Worm (Caenorhabditis elegans) whole organism, L4 larva: Measurements from ENCODE around the gene Y24D9A.7.

ENCODE experiments used
- D1046.2 ChIP-seq: fragments of 200-800 bp; sonication (Bioruptor generic); IDR thresholded peaks from 2 replicates; pipeline ENCODE4 v1.3.6; 2022; ENCODE audit warnings: missing genetic modification characterization, missing compliant biosample characterization
- F49E8.2 ChIP-seq: sonication (generic microtip); optimal IDR thresholded peaks from 2 replicates; lab custom pipeline; 2016; ENCODE audit warnings: missing compliant biosample characterization, mild to moderate bottlenecking, missing genetic modification characterization, borderline replicate concordance
- R02D3.7 ChIP-seq: fragments of 150-350 bp; sonication (generic microtip); optimal IDR thresholded peaks from 3 replicates; lab custom pipeline; 2014; ENCODE audit warnings: missing biosample characterization, missing genetic modification characterization
- T20F7.1 ChIP-seq: fragments of 200-800 bp; sonication (Bioruptor generic); optimal IDR thresholded peaks from 2 replicates; lab custom pipeline; 2018; ENCODE audit warnings: mild to moderate bottlenecking, missing genetic modification characterization, missing compliant biosample characterization
- T26A8.4 ChIP-seq: fragments of 200-800 bp; sonication (Bioruptor generic); IDR thresholded peaks from 2 replicates; pipeline ENCODE4 v1.3.6; 2022; ENCODE audit warnings: missing genetic modification characterization, missing compliant biosample characterization
- Y48G9A.11 ChIP-seq: fragments of 200-800 bp; sonication (Bioruptor generic); IDR thresholded peaks from 2 replicates; pipeline ENCODE4 v1.3.6; 2022; ENCODE audit warnings: missing genetic modification reagents, missing genetic modification characterization, missing compliant biosample characterization
- Y75B8A.6 ChIP-seq: fragments of 200-800 bp; sonication (Bioruptor generic); IDR thresholded peaks from 2 replicates; pipeline ENCODE4 v1.3.6; 2022; ENCODE audit warnings: missing genetic modification reagents, missing genetic modification characterization, missing compliant biosample characterization
- ZK546.5 ChIP-seq, 2 experiments: sonication (generic microtip); optimal IDR thresholded peaks; 2 replicates each; lab custom pipeline; 2017; ENCODE audit warnings: missing biosample characterization in 2 of 2, missing genetic modification characterization in 2 of 2
- aha-1 ChIP-seq: fragments of 150-350 bp; peaks from one replicate; lab custom pipeline; 2014; ENCODE audit warnings: missing biosample characterization, missing genetic modification characterization
- ama-1 ChIP-seq: fragments of 150-350 bp; optimal IDR thresholded peaks from 2 replicates; lab custom pipeline; 2014; ENCODE audit warnings: inconsistent platforms, mixed read lengths
- ceh-44 ChIP-seq: fragments of 200-800 bp; sonication (Bioruptor generic); IDR thresholded peaks from 2 replicates; pipeline ENCODE4 v1.3.6; 2022; ENCODE audit warnings: missing genetic modification reagents, missing genetic modification characterization, missing compliant biosample characterization
- ceh-82 ChIP-seq: sonication (generic microtip); optimal IDR thresholded peaks from 2 replicates; lab custom pipeline; 2017; ENCODE audit warnings: missing biosample characterization, missing genetic modification characterization
- daf-16 ChIP-seq, 3 experiments: sonication (generic microtip); optimal IDR thresholded peaks; 2 replicates each; lab custom pipeline; 2016 to 2017; ENCODE audit warnings: missing genetic modification characterization in 3 of 3, missing genetic modification reagents in 3 of 3, mild to moderate bottlenecking in 2 of 3, missing compliant biosample characterization in 2 of 3, missing biosample characterization in 1 of 3, moderate library complexity in 1 of 3
- dmd-6 ChIP-seq: fragments of 200-800 bp; sonication (Bioruptor generic); IDR thresholded peaks from 2 replicates; pipeline ENCODE4 v1.3.6; 2022; ENCODE audit warnings: missing genetic modification reagents, missing genetic modification characterization, missing compliant biosample characterization
- dve-1 ChIP-seq: sonication (generic microtip); optimal IDR thresholded peaks from 2 replicates; lab custom pipeline; 2017; ENCODE audit warnings: antibody characterized with exemption, mild to moderate bottlenecking, missing genetic modification characterization, missing compliant biosample characterization; ENCODE audit not compliant: insufficient read depth
- egl-27 ChIP-seq: sonication (generic microtip); optimal IDR thresholded peaks from 3 replicates; lab custom pipeline; 2017; ENCODE audit warnings: missing biosample characterization, missing genetic modification reagents, missing genetic modification characterization
- fkh-10 ChIP-seq: fragments of 150-350 bp; optimal IDR thresholded peaks from 2 replicates; lab custom pipeline; 2014; ENCODE audit warnings: missing biosample characterization, missing genetic modification reagents, missing genetic modification characterization
- gei-8 ChIP-seq: fragments of 200-800 bp; sonication (Bioruptor generic); optimal IDR thresholded peaks from 2 replicates; lab custom pipeline; 2018; ENCODE audit warnings: mild to moderate bottlenecking, missing genetic modification characterization, missing compliant biosample characterization
- hif-1 ChIP-seq, 2 experiments: sonication (generic microtip); optimal IDR thresholded peaks; 2 replicates each; lab custom pipeline; 2016 to 2017; ENCODE audit warnings: missing compliant biosample characterization in 2 of 2, missing genetic modification characterization in 2 of 2, missing genetic modification reagents in 2 of 2, missing genotype in 2 of 2, mild to moderate bottlenecking in 1 of 2
- hlh-11 ChIP-seq: fragments of 200-800 bp; sonication (Bioruptor generic); optimal IDR thresholded peaks from 2 replicates; lab custom pipeline; 2018; ENCODE audit warnings: mild to moderate bottlenecking, missing genetic modification characterization, missing compliant biosample characterization
- lim-7 ChIP-seq: fragments of 200-800 bp; sonication (Bioruptor generic); IDR thresholded peaks from 2 replicates; pipeline ENCODE4 v1.3.6; 2022; ENCODE audit warnings: missing genetic modification characterization, missing compliant biosample characterization
- lin-38 ChIP-seq: fragments of 200-800 bp; sonication (Bioruptor generic); IDR thresholded peaks from 2 replicates; pipeline ENCODE4 v1.3.6; 2022; ENCODE audit warnings: missing genetic modification reagents, missing genetic modification characterization, missing compliant biosample characterization
- lsy-2 ChIP-seq, 2 experiments: fragments of 150-350 bp in 1 of 2; sonication (generic microtip) in 1 of 2; optimal IDR thresholded peaks; 2 replicates each; lab custom pipeline; 2014 to 2017; ENCODE audit warnings: missing biosample characterization in 2 of 2, missing genetic modification characterization in 2 of 2
- mep-1 ChIP-seq: fragments of 150-350 bp; sonication (generic microtip); optimal IDR thresholded peaks from 3 replicates; lab custom pipeline; 2014; ENCODE audit warnings: missing biosample characterization, missing genetic modification characterization
- mes-2 ChIP-seq: sonication (generic microtip); optimal IDR thresholded peaks from 2 replicates; lab custom pipeline; 2016; ENCODE audit warnings: missing genotype, mild to moderate bottlenecking, missing genetic modification characterization, missing compliant biosample characterization; ENCODE audit not compliant: poor library complexity, severe bottlenecking
- nhr-102 ChIP-seq: sonication (generic microtip); optimal IDR thresholded peaks from 2 replicates; lab custom pipeline; 2016; ENCODE audit warnings: mild to moderate bottlenecking, missing genetic modification characterization, moderate library complexity, missing compliant biosample characterization
- nhr-11 ChIP-seq: fragments of 150-350 bp; optimal IDR thresholded peaks from 2 replicates; lab custom pipeline; 2014; ENCODE audit warnings: missing biosample characterization, missing genetic modification characterization
- nhr-28 ChIP-seq: fragments of 150-350 bp; optimal IDR thresholded peaks from 2 replicates; lab custom pipeline; 2014; ENCODE audit warnings: missing biosample characterization, missing genetic modification characterization
- nhr-41 ChIP-seq: fragments of 200-800 bp; sonication (Bioruptor generic); IDR thresholded peaks from 2 replicates; pipeline ENCODE4 v1.3.6; 2022; ENCODE audit warnings: missing genetic modification reagents, missing genetic modification characterization, missing compliant biosample characterization
- nhr-42 ChIP-seq: fragments of 200-800 bp; sonication (Bioruptor generic); IDR thresholded peaks from 2 replicates; pipeline ENCODE4 v1.3.6; 2022; ENCODE audit warnings: missing genetic modification characterization, missing compliant biosample characterization
- nhr-48 ChIP-seq: sonication (generic microtip); optimal IDR thresholded peaks from 2 replicates; lab custom pipeline; 2016; ENCODE audit warnings: mild to moderate bottlenecking, missing genetic modification characterization, missing compliant biosample characterization
- nhr-6 ChIP-seq: fragments of 150-350 bp; optimal IDR thresholded peaks from 2 replicates; lab custom pipeline; 2014; ENCODE audit warnings: missing biosample characterization, missing genetic modification characterization
- nhr-77 ChIP-seq: fragments of 150-350 bp; optimal IDR thresholded peaks from 2 replicates; lab custom pipeline; 2014; ENCODE audit warnings: missing biosample characterization, missing genetic modification characterization
- php-3 ChIP-seq: fragments of 200-800 bp; sonication (Bioruptor generic); IDR thresholded peaks from 2 replicates; pipeline ENCODE4 v1.3.6; 2022; ENCODE audit warnings: missing genetic modification reagents, missing genetic modification characterization, missing compliant biosample characterization
- pqm-1 ChIP-seq: sonication (generic microtip); optimal IDR thresholded peaks from 2 replicates; lab custom pipeline; 2017; ENCODE audit warnings: missing biosample characterization, missing genetic modification characterization
- snpc-1.2 ChIP-seq: fragments of 200-800 bp; sonication (Bioruptor generic); IDR thresholded peaks from 2 replicates; pipeline ENCODE4 v1.3.6; 2022; ENCODE audit warnings: missing genetic modification reagents, missing genetic modification characterization, missing compliant biosample characterization
- spr-1 ChIP-seq: sonication (generic microtip); optimal IDR thresholded peaks from 2 replicates; lab custom pipeline; 2016; ENCODE audit warnings: mild to moderate bottlenecking, missing genetic modification characterization, missing compliant biosample characterization
- spr-3 ChIP-seq: fragments of 200-800 bp; sonication (Bioruptor generic); optimal IDR thresholded peaks from 2 replicates; lab custom pipeline; 2018; ENCODE audit warnings: mild to moderate bottlenecking, missing genetic modification characterization, missing compliant biosample characterization
- tag-97 ChIP-seq: fragments of 200-800 bp; sonication (Bioruptor generic); IDR thresholded peaks from 2 replicates; pipeline ENCODE4 v1.3.6; 2022; ENCODE audit warnings: missing genetic modification characterization, missing compliant biosample characterization
- tra-1 ChIP-seq: fragments of 200-800 bp; sonication (Bioruptor generic); IDR thresholded peaks from 2 replicates; pipeline ENCODE4 v1.3.6; 2022; ENCODE audit warnings: missing genetic modification reagents, missing genetic modification characterization, missing compliant biosample characterization
- unc-130 ChIP-seq: sonication (generic microtip); optimal IDR thresholded peaks from 2 replicates; lab custom pipeline; 2016; ENCODE audit warnings: missing genetic modification reagents, missing genetic modification characterization, missing compliant biosample characterization
- unc-62 ChIP-seq, 3 experiments: fragments of 150-350 bp in 1 of 3; sonication (generic microtip); optimal IDR thresholded peaks in 2 of 3; peaks in 1 of 3; 1 replicate in 1 of 3; 2 replicates in 2 of 3; lab custom pipeline; 2014 to 2017; ENCODE audit warnings: missing biosample characterization in 3 of 3, missing genetic modification characterization in 3 of 3, missing genetic modification reagents in 3 of 3, missing genotype in 1 of 3
- zfp-2 ChIP-seq: sonication (generic microtip); optimal IDR thresholded peaks from 2 replicates; lab custom pipeline; 2016; ENCODE audit warnings: mild to moderate bottlenecking, missing genetic modification characterization, missing compliant biosample characterization
- ztf-7 ChIP-seq: fragments of 150-350 bp; optimal IDR thresholded peaks from 2 replicates; lab custom pipeline; 2014; ENCODE audit warnings: missing biosample characterization, missing genetic modification characterization

The Y24D9A.7 gene

DNA sequence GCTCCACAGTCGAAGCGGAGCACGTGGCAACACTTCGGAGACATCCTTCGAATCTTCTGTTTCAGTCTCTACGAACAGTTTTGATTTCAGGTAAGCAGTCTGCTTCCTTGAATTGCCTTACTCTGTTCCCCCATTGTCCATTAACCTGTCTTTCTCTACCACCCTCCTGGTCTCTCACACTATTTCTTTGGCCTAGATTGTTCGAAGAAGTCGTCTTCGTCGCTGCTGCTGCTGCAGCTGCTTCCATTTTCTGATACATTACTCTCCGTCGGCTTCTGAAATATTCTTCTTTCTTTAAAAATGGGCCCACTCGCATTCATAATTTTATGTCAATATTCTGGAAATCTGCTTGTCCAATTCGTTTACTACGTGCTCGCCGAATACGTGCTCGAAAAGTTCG lies 46.6 kb upstream of the Y24D9A.7 start, which contains the start of gene R08C7.1:
Gene R08C7.1, plus strand, starts transcription at position 301 of the 400 bp plus-strand sequence.
- TF ChIP-seq R02D3.7 (tag; lab: Kevin White, UChicago) (no peak), hif-1 (tag; optimal IDR thresholded peaks at IDR 0.05; lab: Kevin White, UChicago) (no peak), egl-27 (tag; lab: Kevin White, UChicago) (no peak), F49E8.2 (tag; lab: Kevin White, UChicago) (no peak), spr-1 (no peak), unc-62 (GFP tag; optimal IDR thresholded peaks at IDR 0.05 in 1 of 2; lab: Kevin White, UChicago) (no peak), unc-62 (tag; optimal IDR thresholded peaks at IDR 0.05; lab: Kevin White, UChicago) (no peak), unc-130 (GFP tag; lab: Kevin White, UChicago) (no peak), ceh-82 (no peak), lim-7 (GFP tag; lab: Robert Waterston, UW) (no peak), daf-16 (GFP tag; optimal IDR thresholded peaks at IDR 0.05; lab: Kevin White, UChicago) (no peak), daf-16 (tag; optimal IDR thresholded peaks at IDR 0.05; lab: Kevin White, UChicago) (no peak), T20F7.1 (GFP tag; lab: Kevin White, UChicago) (no peak), mes-2 (tag; lab: Kevin White, UChicago) (no peak), nhr-6 (tag; lab: Kevin White, UChicago) (no peak), ztf-7 (tag; lab: Kevin White, UChicago) (no peak), aha-1 (tag; lab: Kevin White, UChicago) (no peak)

DNA sequence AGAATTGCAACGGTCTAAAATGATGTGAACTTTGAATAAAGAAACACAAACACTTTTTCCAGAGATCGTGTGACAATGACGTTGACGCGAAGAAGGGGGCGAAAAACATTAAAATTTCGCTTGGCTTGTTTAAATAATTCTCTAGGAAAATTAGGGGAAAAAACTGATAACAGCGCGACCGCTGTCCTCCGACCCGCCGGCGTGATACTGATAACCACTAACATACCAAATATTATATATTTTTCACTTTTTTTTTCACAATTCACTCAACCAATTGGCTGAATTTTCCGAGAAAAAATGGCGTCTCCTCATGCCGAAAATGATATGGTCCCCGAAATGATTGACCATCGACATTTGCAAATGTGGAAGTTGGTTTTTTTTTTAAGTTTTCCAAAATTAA lies 44.9 kb upstream of the Y24D9A.7 start:
- TF ChIP-seq spr-1 (peak; percentile 31), daf-16 (GFP tag; optimal IDR thresholded peaks at IDR 0.05; lab: Kevin White, UChicago) (peak in 1 of 2 experiments; percentile 53), daf-16 (tag; optimal IDR thresholded peaks at IDR 0.05; lab: Kevin White, UChicago) (peak; percentile 64), Y75B8A.6 (GFP tag; lab: Robert Waterston, UW) (0 out of 2 replicates have a peak, but pooled peaks have one; percentile 55), unc-130 (GFP tag; lab: Kevin White, UChicago) (peak; percentile 23), php-3 (GFP tag; lab: Robert Waterston, UW) (0 out of 2 replicates have a peak, but pooled peaks have one; percentile 20), nhr-11 (tag; lab: Kevin White, UChicago) (no peak), dmd-6 (peak; percentile 56; the same call in 1 of the 2 replicates), T26A8.4 (peak; percentile 53), nhr-28 (tag; lab: Kevin White, UChicago) (peak; percentile 49), snpc-1.2 (peak; percentile 27; the same call in 1 of the 2 replicates), D1046.2 (GFP tag; lab: Robert Waterston, UW) (0 out of 2 replicates have a peak, but pooled peaks have one; percentile 6), nhr-42 (GFP tag; lab: Robert Waterston, UW) (no peak), aha-1 (tag; lab: Kevin White, UChicago) (peak; percentile 25), nhr-102 (tag; lab: Kevin White, UChicago) (peak; percentile 47), lim-7 (GFP tag; lab: Robert Waterston, UW) (0 out of 2 replicates have a peak, but pooled peaks have one; percentile 46), nhr-48 (tag; lab: Kevin White, UChicago) (peak; percentile 3), Y48G9A.11 (GFP tag; lab: Robert Waterston, UW) (peak; percentile 44; the same call in 1 of the 2 replicates), spr-3 (GFP tag; lab: Kevin White, UChicago) (no peak), fkh-10 (GFP tag; lab: Kevin White, UChicago) (no peak), hlh-11 (tag; lab: Kevin White, UChicago) (peak; percentile 68), tra-1 (GFP tag; lab: Robert Waterston, UW) (0 out of 2 replicates have a peak, but pooled peaks have one; percentile 22), ztf-7 (tag; lab: Kevin White, UChicago) (no peak), nhr-77 (peak; percentile 77), tag-97 (GFP tag; lab: Robert Waterston, UW) (no peak), zfp-2 (tag; lab: Kevin White, UChicago) (peak; percentile 22), ceh-44 (GFP tag; lab: Robert Waterston, UW) (no peak), lsy-2 (tag; optimal IDR thresholded peaks at IDR 0.05; lab: Kevin White, UChicago) (peak in 1 of 2 experiments; percentile 17), mes-2 (tag; lab: Kevin White, UChicago) (peak; percentile 45), lin-38 (GFP tag; lab: Robert Waterston, UW) (peak; percentile 62), dve-1 (tag; lab: Kevin White, UChicago) (peak; percentile 61), pqm-1 (tag; lab: Kevin White, UChicago) (peak; percentile 53), ZK546.5 (tag; optimal IDR thresholded peaks at IDR 0.05; lab: Kevin White, UChicago) (no peak), F49E8.2 (tag; lab: Kevin White, UChicago) (peak; percentile 19), mep-1 (tag; lab: Kevin White, UChicago) (peak; percentile 30), gei-8 (GFP tag; lab: Kevin White, UChicago) (peak; percentile 30), ama-1 (lab: Kevin White, UChicago) (peak; percentile 87), nhr-41 (GFP tag; lab: Robert Waterston, UW) (peak; percentile 75)
- TF ChIP-seq, all 104 proteins: peak for 29
